Worm (Caenorhabditis elegans): ENCODE results near the gene Y54G2A.73.

The Y54G2A.73 gene

ce11 chrIV:3011647-3012046 lies 3.0 kb upstream of the Y54G2A.73 start:
- TF ChIP-seq fkh-6 (tag; optimal IDR thresholded peaks at IDR 0.05) (no peak), pag-3 (tag; optimal IDR thresholded peaks at IDR 0.05; ENCODE audit: borderline replicate concordance) (no peak), lin-11 (tag; optimal IDR thresholded peaks at IDR 0.05) (no peak), K02D7.2 (tag; optimal IDR thresholded peaks at IDR 0.05) (no peak), unc-42 (tag; optimal IDR thresholded peaks at IDR 0.05) (no peak), npax-4 (tag; optimal IDR thresholded peaks at IDR 0.05) (no peak), madf-2 (tag; optimal IDR thresholded peaks at IDR 0.05) (no peak), sox-2 (GFP tag; IDR thresholded peaks at IDR 0.05) (no peak), hlh-6 (tag; optimal IDR thresholded peaks at IDR 0.05) (no peak), ama-1 (optimal IDR thresholded peaks at IDR 0.05) (no peak), fax-1 (tag; optimal IDR thresholded peaks at IDR 0.05) (no peak), hlh-8 (tag; optimal IDR thresholded peaks at IDR 0.05) (no peak), ceh-18 (tag; optimal IDR thresholded peaks at IDR 0.05) (no peak), ceh-34 (tag; optimal IDR thresholded peaks at IDR 0.05) (no peak), unc-86 (tag; optimal IDR thresholded peaks at IDR 0.05) (no peak), ceh-30 (tag; optimal IDR thresholded peaks at IDR 0.05) (no peak), mec-3 (tag; optimal IDR thresholded peaks at IDR 0.05; ENCODE audit: borderline replicate concordance) (no peak), tbx-2 (tag; optimal IDR thresholded peaks at IDR 0.05) (no peak)

ce11 chrIV:3002807-3003206 lies 5.9 kb downstream of the Y54G2A.73 start:
- TF ChIP-seq dve-1 (tag; optimal IDR thresholded peaks at IDR 0.05): no peak
- TF ChIP-seq nhr-232 (tag; optimal IDR thresholded peaks at IDR 0.05): no peak
- TF ChIP-seq sox-4 (tag; optimal IDR thresholded peaks at IDR 0.05): no peak
- TF ChIP-seq hlh-30 (tag; optimal IDR thresholded peaks at IDR 0.05; ENCODE audit: insufficient read depth): no peak
- no peak for TF ChIP-seq ceh-19 (GFP tag; optimal IDR thresholded peaks at IDR 0.05)
- no peak for TF ChIP-seq F13H6.1 (tag; optimal IDR thresholded peaks at IDR 0.05)
- TF ChIP-seq unc-55 (GFP tag; optimal IDR thresholded peaks at IDR 0.05): no peak
- TF ChIP-seq C08G9.2 (tag; optimal IDR thresholded peaks at IDR 0.05): no peak
- TF ChIP-seq K09A11.1 (tag; optimal IDR thresholded peaks at IDR 0.05; ENCODE audit: insufficient read depth): no peak
- no peak for TF ChIP-seq lim-6 (tag; optimal IDR thresholded peaks at IDR 0.05)
- no peak for TF ChIP-seq ceh-34 (tag; optimal IDR thresholded peaks at IDR 0.05)
- TF ChIP-seq ceh-31 (tag; optimal IDR thresholded peaks at IDR 0.05): no peak
- no peak for TF ChIP-seq zip-5 (tag; optimal IDR thresholded peaks at IDR 0.05)
- TF ChIP-seq ceh-6 (GFP tag; optimal IDR thresholded peaks at IDR 0.05): no peak
- TF ChIP-seq pha-4 (tag; optimal IDR thresholded peaks at IDR 0.05): no peak
- no peak for TF ChIP-seq pha-2 (tag; optimal IDR thresholded peaks at IDR 0.05)

ce11 chrIV:3001500-3001899 lies 7.2 kb downstream of the Y54G2A.73 start:
- TF ChIP-seq eyg-1 (tag; optimal IDR thresholded peaks at IDR 0.05) (no peak), dve-1 (tag; optimal IDR thresholded peaks at IDR 0.05) (no peak), nhr-11 (tag; optimal IDR thresholded peaks at IDR 0.05) (no peak), nfya-1 (tag; optimal IDR thresholded peaks at IDR 0.05) (no peak), ceh-22 (tag; optimal IDR thresholded peaks at IDR 0.05) (no peak), lim-6 (tag; optimal IDR thresholded peaks at IDR 0.05) (no peak), ahr-1 (tag; optimal IDR thresholded peaks at IDR 0.05) (no peak), fkh-10 (GFP tag; optimal IDR thresholded peaks at IDR 0.05) (no peak), rnt-1 (tag; optimal IDR thresholded peaks at IDR 0.05) (no peak), syd-9 (tag; optimal IDR thresholded peaks at IDR 0.05) (no peak), sox-4 (tag; optimal IDR thresholded peaks at IDR 0.05) (no peak)
